Worm (Caenorhabditis elegans) whole organism, L4 larva: ENCODE data around the gene sre-21.

ENCODE experiments used
- F10B5.3 ChIP-seq: sonication (generic microtip); optimal IDR thresholded peaks from 2 replicates; lab custom pipeline; 2016; ENCODE audit warnings: mild to moderate bottlenecking, missing genetic modification characterization, missing compliant biosample characterization
- F26F4.8 ChIP-seq: fragments of 200-800 bp; sonication (Bioruptor generic); conservative IDR thresholded peaks from 2 replicates; pipeline ENCODE4 v1.3.6; 2022; ENCODE audit warnings: missing genetic modification characterization, missing compliant biosample characterization
- F44E2.7 ChIP-seq: fragments of 200-800 bp; sonication (Bioruptor generic); IDR thresholded peaks from 2 replicates; pipeline ENCODE4 v2.1.2; 2022; ENCODE audit warnings: missing genetic modification characterization, missing compliant biosample characterization
- F49E8.2 ChIP-seq: sonication (generic microtip); optimal IDR thresholded peaks from 2 replicates; lab custom pipeline; 2016; ENCODE audit warnings: missing compliant biosample characterization, mild to moderate bottlenecking, missing genetic modification characterization, borderline replicate concordance
- T26A8.4 ChIP-seq: fragments of 200-800 bp; sonication (Bioruptor generic); IDR thresholded peaks from 2 replicates; pipeline ENCODE4 v1.3.6; 2022; ENCODE audit warnings: missing genetic modification characterization, missing compliant biosample characterization
- Y75B8A.6 ChIP-seq: fragments of 200-800 bp; sonication (Bioruptor generic); IDR thresholded peaks from 2 replicates; pipeline ENCODE4 v1.3.6; 2022; ENCODE audit warnings: missing genetic modification reagents, missing genetic modification characterization, missing compliant biosample characterization
- ZK546.5 ChIP-seq, 2 experiments: sonication (generic microtip); optimal IDR thresholded peaks; 2 replicates each; lab custom pipeline; 2017; ENCODE audit warnings: missing biosample characterization in 2 of 2, missing genetic modification characterization in 2 of 2
- arid-1 ChIP-seq: fragments of 200-800 bp; sonication (Bioruptor generic); conservative IDR thresholded peaks from 2 replicates; pipeline ENCODE4 v1.3.6; 2022; ENCODE audit warnings: missing genetic modification reagents, missing genetic modification characterization, missing compliant biosample characterization
- ceh-20 ChIP-seq: fragments of 200-800 bp; sonication (Bioruptor generic); IDR thresholded peaks from 2 replicates; pipeline ENCODE4 v1.3.6; 2022; ENCODE audit warnings: missing genetic modification reagents, missing genetic modification characterization, missing compliant biosample characterization
- ceh-44 ChIP-seq: fragments of 200-800 bp; sonication (Bioruptor generic); IDR thresholded peaks from 2 replicates; pipeline ENCODE4 v1.3.6; 2022; ENCODE audit warnings: missing genetic modification reagents, missing genetic modification characterization, missing compliant biosample characterization
- ceh-82 ChIP-seq: sonication (generic microtip); optimal IDR thresholded peaks from 2 replicates; lab custom pipeline; 2017; ENCODE audit warnings: missing biosample characterization, missing genetic modification characterization
- ces-1 ChIP-seq: fragments of 150-350 bp; sonication (generic microtip); optimal IDR thresholded peaks from 4 replicates; lab custom pipeline; 2014; ENCODE audit warnings: missing biosample characterization, missing genetic modification reagents, missing genetic modification characterization
- daf-16 ChIP-seq, 3 experiments: sonication (generic microtip); optimal IDR thresholded peaks; 2 replicates each; lab custom pipeline; 2016 to 2017; ENCODE audit warnings: missing genetic modification characterization in 3 of 3, missing genetic modification reagents in 3 of 3, mild to moderate bottlenecking in 2 of 3, missing compliant biosample characterization in 2 of 3, missing biosample characterization in 1 of 3, moderate library complexity in 1 of 3
- daf-19 ChIP-seq: fragments of 200-800 bp; sonication (Bioruptor generic); conservative IDR thresholded peaks from 2 replicates; pipeline ENCODE4 v1.3.6; 2022; ENCODE audit warnings: missing genetic modification characterization, missing compliant biosample characterization
- dmd-6 ChIP-seq: fragments of 200-800 bp; sonication (Bioruptor generic); IDR thresholded peaks from 2 replicates; pipeline ENCODE4 v1.3.6; 2022; ENCODE audit warnings: missing genetic modification reagents, missing genetic modification characterization, missing compliant biosample characterization
- dmd-9 ChIP-seq: fragments of 200-800 bp; sonication (Bioruptor generic); IDR thresholded peaks from 2 replicates; pipeline ENCODE4 v1.3.6; 2022; ENCODE audit warnings: missing genetic modification reagents, missing genetic modification characterization, missing compliant biosample characterization
- dve-1 ChIP-seq: sonication (generic microtip); optimal IDR thresholded peaks from 2 replicates; lab custom pipeline; 2017; ENCODE audit warnings: antibody characterized with exemption, mild to moderate bottlenecking, missing genetic modification characterization, missing compliant biosample characterization; ENCODE audit not compliant: insufficient read depth
- fkh-10 ChIP-seq: fragments of 150-350 bp; optimal IDR thresholded peaks from 2 replicates; lab custom pipeline; 2014; ENCODE audit warnings: missing biosample characterization, missing genetic modification reagents, missing genetic modification characterization
- hif-1 ChIP-seq, 2 experiments: sonication (generic microtip); optimal IDR thresholded peaks; 2 replicates each; lab custom pipeline; 2016 to 2017; ENCODE audit warnings: missing compliant biosample characterization in 2 of 2, missing genetic modification characterization in 2 of 2, missing genetic modification reagents in 2 of 2, missing genotype in 2 of 2, mild to moderate bottlenecking in 1 of 2
- hlh-11 ChIP-seq: fragments of 200-800 bp; sonication (Bioruptor generic); optimal IDR thresholded peaks from 2 replicates; lab custom pipeline; 2018; ENCODE audit warnings: mild to moderate bottlenecking, missing genetic modification characterization, missing compliant biosample characterization
- lin-15B ChIP-seq: fragments of 150-350 bp; sonication (generic microtip); optimal IDR thresholded peaks from 3 replicates; lab custom pipeline; 2014; ENCODE audit warnings: missing biosample characterization, missing genetic modification characterization
- madf-5 ChIP-seq, 2 experiments: fragments of 200-800 bp; sonication (Bioruptor generic); IDR thresholded peaks; 2 replicates each; pipeline ENCODE4 v1.3.6; 2022; ENCODE audit warnings: missing compliant biosample characterization in 2 of 2, missing genetic modification characterization in 2 of 2
- madf-9 ChIP-seq: fragments of 200-800 bp; sonication (Bioruptor generic); conservative IDR thresholded peaks from 2 replicates; pipeline ENCODE4 v1.3.6; 2022; ENCODE audit warnings: missing genetic modification reagents, missing genetic modification characterization, missing compliant biosample characterization
- mdt-29 ChIP-seq: fragments of 200-800 bp; sonication (Bioruptor generic); IDR thresholded peaks from 2 replicates; pipeline ENCODE4 v1.3.6; 2022; ENCODE audit warnings: missing genetic modification reagents, missing genetic modification characterization, missing compliant biosample characterization
- mxl-3 ChIP-seq: fragments of 200-800 bp; sonication (Bioruptor generic); optimal IDR thresholded peaks from 2 replicates; lab custom pipeline; 2018; ENCODE audit warnings: mild to moderate bottlenecking, missing genetic modification characterization, missing compliant biosample characterization
- nhr-11 ChIP-seq: fragments of 150-350 bp; optimal IDR thresholded peaks from 2 replicates; lab custom pipeline; 2014; ENCODE audit warnings: missing biosample characterization, missing genetic modification characterization
- nhr-111 ChIP-seq: fragments of 200-800 bp; sonication (Bioruptor generic); optimal IDR thresholded peaks from 2 replicates; lab custom pipeline; 2018; ENCODE audit warnings: mild to moderate bottlenecking, missing genetic modification characterization, missing compliant biosample characterization
- nhr-25 ChIP-seq: sonication (generic microtip); optimal IDR thresholded peaks from 2 replicates; lab custom pipeline; 2017; ENCODE audit warnings: missing genetic modification characterization, mild to moderate bottlenecking, missing compliant biosample characterization, antibody characterized with exemption, moderate library complexity, borderline replicate concordance; ENCODE audit not compliant: insufficient read depth
- nhr-48 ChIP-seq: sonication (generic microtip); optimal IDR thresholded peaks from 2 replicates; lab custom pipeline; 2016; ENCODE audit warnings: mild to moderate bottlenecking, missing genetic modification characterization, missing compliant biosample characterization
- nhr-6 ChIP-seq: fragments of 150-350 bp; optimal IDR thresholded peaks from 2 replicates; lab custom pipeline; 2014; ENCODE audit warnings: missing biosample characterization, missing genetic modification characterization
- pha-4 ChIP-seq, 2 experiments: fragments of 150-350 bp in 1 of 2; fragments of 200-800 bp in 1 of 2; sonication (Bioruptor generic) in 1 of 2; IDR thresholded peaks in 1 of 2; optimal IDR thresholded peaks in 1 of 2; 2 replicates each; pipeline versions ENCODE4 v1.3.6 to Lab custom; 2014 to 2022; ENCODE audit warnings: missing genetic modification characterization in 2 of 2, missing genetic modification reagents in 2 of 2, missing biosample characterization in 1 of 2, missing compliant biosample characterization in 1 of 2
- rbr-2 ChIP-seq: sonication (generic microtip); optimal IDR thresholded peaks from 2 replicates; lab custom pipeline; 2016; ENCODE audit warnings: missing genotype, missing genetic modification characterization, missing compliant biosample characterization
- sdz-12 ChIP-seq: fragments of 200-800 bp; sonication (Bioruptor generic); optimal IDR thresholded peaks from 2 replicates; lab custom pipeline; 2018; ENCODE audit warnings: mild to moderate bottlenecking, missing genetic modification characterization, missing compliant biosample characterization
- snpc-1.2 ChIP-seq: fragments of 200-800 bp; sonication (Bioruptor generic); IDR thresholded peaks from 2 replicates; pipeline ENCODE4 v1.3.6; 2022; ENCODE audit warnings: missing genetic modification reagents, missing genetic modification characterization, missing compliant biosample characterization
- snpc-4 ChIP-seq: fragments of 150-350 bp; optimal IDR thresholded peaks from 2 replicates; lab custom pipeline; 2014; ENCODE audit warnings: missing biosample characterization, missing genetic modification characterization
- spr-1 ChIP-seq: sonication (generic microtip); optimal IDR thresholded peaks from 2 replicates; lab custom pipeline; 2016; ENCODE audit warnings: mild to moderate bottlenecking, missing genetic modification characterization, missing compliant biosample characterization
- unc-62 ChIP-seq, 3 experiments: fragments of 150-350 bp in 1 of 3; sonication (generic microtip); optimal IDR thresholded peaks in 2 of 3; peaks in 1 of 3; 1 replicate in 1 of 3; 2 replicates in 2 of 3; lab custom pipeline; 2014 to 2017; ENCODE audit warnings: missing biosample characterization in 3 of 3, missing genetic modification characterization in 3 of 3, missing genetic modification reagents in 3 of 3, missing genotype in 1 of 3
- zfp-2 ChIP-seq: sonication (generic microtip); optimal IDR thresholded peaks from 2 replicates; lab custom pipeline; 2016; ENCODE audit warnings: mild to moderate bottlenecking, missing genetic modification characterization, missing compliant biosample characterization
- zip-2 ChIP-seq: fragments of 150-350 bp; optimal IDR thresholded peaks from 2 replicates; lab custom pipeline; 2014; ENCODE audit warnings: missing biosample characterization, missing genetic modification characterization

sre-21 gene

DNA sequence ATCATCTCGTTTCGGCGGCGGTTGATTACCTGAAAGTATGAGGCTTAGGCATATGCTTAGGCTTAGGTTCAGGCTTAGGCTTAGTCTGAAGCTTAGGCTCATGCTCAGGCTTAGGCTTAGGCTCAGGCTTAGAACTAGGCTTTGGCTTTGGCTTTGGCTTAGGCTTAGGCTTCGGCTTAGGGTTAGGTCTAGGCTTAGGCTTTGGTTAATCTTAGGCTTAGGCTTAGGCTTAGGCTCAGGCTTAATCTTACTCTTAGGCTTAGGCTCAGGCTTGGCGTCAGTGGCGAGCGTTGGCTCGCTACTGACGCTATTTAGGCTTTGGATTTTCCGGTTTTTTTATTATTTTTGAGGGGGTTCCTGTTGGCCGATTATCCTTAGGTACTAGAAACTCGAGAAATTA lies 29.2 kb downstream of the sre-21 start:
- TF ChIP-seq arid-1 (GFP tag; lab: Robert Waterston, UW) (no peak), snpc-4 (tag; lab: Kevin White, UChicago) (no peak), dve-1 (no peak)

DNA sequence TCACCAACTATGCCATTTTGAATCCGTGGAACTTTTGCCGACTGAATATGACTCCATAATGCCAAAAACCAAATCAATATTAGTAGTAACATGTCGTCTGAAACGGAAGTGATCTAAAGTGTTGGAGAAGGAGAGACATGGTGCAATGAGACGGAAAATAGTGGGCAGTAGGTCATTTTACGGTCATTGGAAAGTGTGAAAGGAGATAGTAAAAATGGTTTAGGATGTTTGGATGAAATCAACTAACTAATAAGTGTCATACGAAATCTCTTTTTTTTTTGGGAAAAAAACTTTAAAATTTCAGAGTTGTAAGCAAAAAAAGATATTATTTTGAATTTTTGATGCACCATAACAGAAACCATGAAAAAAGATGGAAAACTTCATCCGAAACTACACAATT lies 33.2 kb downstream of the sre-21 start, which contains the start of gene cutl-4:
TSS of gene cutl-4 (minus strand) at position 101 of the 400 bp plus-strand sequence.
- no peak for TF ChIP-seq snpc-1.2 (GFP tag; lab: Robert Waterston, UW)
- no peak for TF ChIP-seq madf-9
- TF ChIP-seq zfp-2 (tag; lab: Kevin White, UChicago): no peak
- TF ChIP-seq Y75B8A.6: no peak
- TF ChIP-seq spr-1 (tag; lab: Kevin White, UChicago): no peak
- TF ChIP-seq mxl-3 (GFP tag; lab: Kevin White, UChicago): no peak
- no peak for TF ChIP-seq ceh-44 (GFP tag; lab: Robert Waterston, UW)
- TF ChIP-seq hif-1 (tag; optimal IDR thresholded peaks at IDR 0.05; lab: Kevin White, UChicago): no peak
- no peak for TF ChIP-seq ceh-82 (tag; lab: Kevin White, UChicago)
- TF ChIP-seq lin-15B (tag; lab: Kevin White, UChicago): no peak
- TF ChIP-seq pha-4 (GFP tag; IDR thresholded peaks at IDR 0.05; lab: Robert Waterston, UW): no peak
- TF ChIP-seq pha-4 (tag; optimal IDR thresholded peaks at IDR 0.05; lab: Kevin White, UChicago): no peak
- TF ChIP-seq zip-2 (tag; lab: Kevin White, UChicago): no peak

DNA sequence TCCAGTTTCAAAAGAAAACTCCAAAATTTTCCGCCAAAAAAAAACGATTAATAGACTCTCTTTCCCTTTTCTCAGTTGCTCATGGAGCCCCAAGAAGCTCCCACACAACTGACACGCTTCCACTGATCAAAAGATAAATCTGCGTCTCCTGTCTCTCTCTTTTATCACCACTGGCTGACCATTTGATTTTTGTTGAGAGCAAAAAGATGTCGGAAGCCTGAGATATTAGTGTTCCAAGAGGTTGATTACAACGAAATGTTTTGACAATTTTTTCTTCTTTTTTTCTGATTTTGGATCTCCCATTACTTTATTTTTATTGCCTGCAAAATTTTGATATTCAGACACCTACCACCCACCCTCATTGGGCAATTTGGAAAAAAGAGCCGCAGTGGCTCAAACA lies 40.5 kb downstream of the sre-21 start, which contains the start of gene twk-42:
TSS of gene twk-42 (minus strand) at position 101 of the 400 bp plus-strand sequence.
- TF ChIP-seq dmd-6 (GFP tag; lab: Robert Waterston, UW) (no peak), nhr-6 (no peak), sdz-12 (GFP tag; lab: Kevin White, UChicago) (no peak), ces-1 (no peak), rbr-2 (tag; lab: Kevin White, UChicago) (no peak), nhr-25 (no peak), lin-15B (tag; lab: Kevin White, UChicago) (no peak), nhr-48 (tag; lab: Kevin White, UChicago) (no peak), F44E2.7 (GFP tag; lab: Robert Waterston, UW) (no peak), fkh-10 (no peak), madf-5 (GFP tag; IDR thresholded peaks at IDR 0.05; lab: Robert Waterston, UW) (no peak), T26A8.4 (GFP tag; lab: Robert Waterston, UW) (no peak)
- TF ChIP-seq, all 104 proteins: peak for 0

DNA sequence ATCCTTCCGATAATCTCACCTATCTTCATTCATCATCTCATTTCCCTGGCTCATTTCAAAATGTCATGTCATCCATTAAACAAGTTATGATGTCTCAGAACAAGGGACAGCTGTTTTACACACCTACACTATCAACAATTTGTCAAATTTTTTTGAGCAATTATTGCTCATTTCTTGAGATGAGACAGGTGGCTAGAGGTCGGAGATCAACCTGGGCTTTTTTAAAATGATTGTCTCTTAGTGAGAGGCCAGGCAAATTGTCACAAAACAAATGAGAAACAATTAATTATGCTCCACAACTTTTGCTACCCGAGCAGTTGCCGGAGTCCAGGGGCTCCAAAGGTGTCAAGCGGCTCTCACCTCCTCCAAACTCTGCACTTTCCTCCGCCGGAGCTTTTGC lies 44.3 kb downstream of the sre-21 start:
- TF ChIP-seq nhr-11 (tag; lab: Kevin White, UChicago): peak; percentile 60
- TF ChIP-seq nhr-111 (GFP tag; lab: Kevin White, UChicago): no peak
- no peak for TF ChIP-seq daf-19
- no peak for TF ChIP-seq F10B5.3
- TF ChIP-seq daf-16 (GFP tag; optimal IDR thresholded peaks at IDR 0.05; lab: Kevin White, UChicago): peak in 1 of 2 experiments; percentile 40
- no peak for TF ChIP-seq daf-16 (tag; optimal IDR thresholded peaks at IDR 0.05; lab: Kevin White, UChicago)
- no peak for TF ChIP-seq hif-1 (tag; optimal IDR thresholded peaks at IDR 0.05; lab: Kevin White, UChicago)
- peak in 1 of 2 experiments; percentile 96 for TF ChIP-seq unc-62 (GFP tag; optimal IDR thresholded peaks at IDR 0.05 in 1 of 2; lab: Kevin White, UChicago)
- no peak for TF ChIP-seq unc-62 (tag; optimal IDR thresholded peaks at IDR 0.05; lab: Kevin White, UChicago)
- TF ChIP-seq ceh-20: 0 out of 2 replicates have a peak, but pooled peaks have one; percentile 29
- no peak for TF ChIP-seq ZK546.5 (tag; optimal IDR thresholded peaks at IDR 0.05; lab: Kevin White, UChicago)
- TF ChIP-seq hlh-11: peak; percentile 38
- no peak for TF ChIP-seq F26F4.8 (GFP tag; lab: Robert Waterston, UW)
- no peak for TF ChIP-seq mdt-29 (GFP tag; lab: Robert Waterston, UW)
- TF ChIP-seq F49E8.2 (tag; lab: Kevin White, UChicago): no peak
- no peak for TF ChIP-seq dmd-9 (GFP tag; lab: Robert Waterston, UW)
